Fruit fly (Drosophila melanogaster) whole organism, wandering third instar larva: Measurements from ENCODE around the gene Oatp26F.

Source experiments
- Abd-B ChIP-seq: fragments of >200 bp; optimal IDR thresholded peaks from 2 replicates; lab custom pipeline; 2017; ENCODE audit warnings: missing biosample characterization, missing genetic modification characterization
- CG32264 ChIP-seq: fragments of 200-800 bp; sonication (Bioruptor generic); optimal IDR thresholded peaks from 2 replicates; lab custom pipeline; 2016; ENCODE audit warnings: missing biosample characterization, missing genetic modification characterization
- CG9705 ChIP-seq: fragments of 200-800 bp; sonication (Bioruptor generic); optimal IDR thresholded peaks from 2 replicates; lab custom pipeline; 2018; ENCODE audit warnings: missing biosample characterization, mild to moderate bottlenecking, missing genetic modification characterization
- CrebA ChIP-seq: fragments of 200-800 bp; sonication (Bioruptor generic); optimal IDR thresholded peaks from 2 replicates; lab custom pipeline; 2016; ENCODE audit warnings: missing biosample characterization, mild to moderate bottlenecking, missing genetic modification characterization, borderline replicate concordance
- Dfd ChIP-seq: fragments of >200 bp; optimal IDR thresholded peaks from 2 replicates; lab custom pipeline; 2017; ENCODE audit warnings: missing biosample characterization, missing genetic modification characterization
- Dif ChIP-seq: fragments of 200-275, 200-300 bp; sonication (Bioruptor generic); optimal IDR thresholded peaks from 2 replicates; lab custom pipeline; 2018; ENCODE audit warnings: missing biosample characterization, missing genetic modification characterization; ENCODE audit not compliant: partially characterized antibody
- GATAd ChIP-seq: sonication (Bioruptor generic); optimal IDR thresholded peaks from 2 replicates; lab custom pipeline; 2016; ENCODE audit warnings: missing biosample characterization, missing genetic modification characterization
- HLH106 ChIP-seq: fragments of 200-800 bp; optimal IDR thresholded peaks from 3 replicates; lab custom pipeline; 2019; ENCODE audit warnings: missing biosample characterization, mild to moderate bottlenecking, missing genetic modification characterization, moderate library complexity
- Hnf4 ChIP-seq: fragments of 200-800 bp; sonication (Bioruptor generic); optimal IDR thresholded peaks from 2 replicates; lab custom pipeline; 2016; ENCODE audit warnings: missing biosample characterization, mild to moderate bottlenecking, missing genetic modification characterization
- Hr78 ChIP-seq: fragments of >200 bp; optimal IDR thresholded peaks from 2 replicates; lab custom pipeline; 2017; ENCODE audit warnings: missing biosample characterization, missing genetic modification characterization
- Hr83 ChIP-seq: fragments of 200-300 bp; sonication (Bioruptor generic); optimal IDR thresholded peaks from 2 replicates; lab custom pipeline; 2016; ENCODE audit warnings: missing biosample characterization, mild to moderate bottlenecking, missing genetic modification characterization, moderate library complexity; ENCODE audit not compliant: poor library complexity, severe bottlenecking
- Jra ChIP-seq: sonication (Bioruptor generic); optimal IDR thresholded peaks from 2 replicates; lab custom pipeline; 2016; ENCODE audit warnings: missing biosample characterization, missing genetic modification characterization
- Mio ChIP-seq: sonication (Bioruptor generic); optimal IDR thresholded peaks from 2 replicates; lab custom pipeline; 2016; ENCODE audit warnings: missing biosample characterization, missing genetic modification characterization
- Myc ChIP-seq: fragments of >200 bp; optimal IDR thresholded peaks from 2 replicates; lab custom pipeline; 2017
- N ChIP-seq: fragments of >200 bp; optimal IDR thresholded peaks from 2 replicates; lab custom pipeline; 2018; ENCODE audit warnings: missing biosample characterization, missing external identifiers, missing genetic modification characterization
- OdsH ChIP-seq: fragments of 200-800 bp; sonication (Bioruptor generic); optimal IDR thresholded peaks from 2 replicates; lab custom pipeline; 2016; ENCODE audit warnings: missing biosample characterization, mild to moderate bottlenecking, missing genetic modification characterization
- Rel ChIP-seq, 2 experiments: fragments of 200-800 bp; sonication (Bioruptor generic) in 1 of 2; optimal IDR thresholded peaks; 2 replicates in 1 of 2; 3 replicates in 1 of 2; lab custom pipeline; 2016 to 2019; ENCODE audit warnings: mild to moderate bottlenecking in 2 of 2, missing biosample characterization in 2 of 2, missing genetic modification characterization in 2 of 2, moderate library complexity in 1 of 2
- Sp1 ChIP-seq: fragments of 200-800 bp; sonication (Bioruptor generic); optimal IDR thresholded peaks from 3 replicates; lab custom pipeline; 2019; ENCODE audit warnings: missing biosample characterization, mild to moderate bottlenecking, missing genetic modification characterization, moderate library complexity
- Vsx2 ChIP-seq: fragments of 200-300, 225-300 bp; sonication (Bioruptor generic); optimal IDR thresholded peaks from 2 replicates; lab custom pipeline; 2018; ENCODE audit warnings: missing biosample characterization, missing genetic modification characterization; ENCODE audit not compliant: partially characterized antibody
- br ChIP-seq: fragments of 200-800 bp; sonication (Bioruptor generic); optimal IDR thresholded peaks from 2 replicates; lab custom pipeline; 2016; ENCODE audit warnings: missing biosample characterization, missing genetic modification characterization
- brk ChIP-seq: fragments of 200-800 bp; sonication (Bioruptor generic); optimal IDR thresholded peaks from 2 replicates; lab custom pipeline; 2016; ENCODE audit warnings: missing biosample characterization, mild to moderate bottlenecking, missing genetic modification characterization
- dmrt93B ChIP-seq: fragments of 200-800 bp; sonication (Bioruptor generic); optimal IDR thresholded peaks from 2 replicates; lab custom pipeline; 2018; ENCODE audit warnings: missing biosample characterization, mild to moderate bottlenecking, missing genetic modification characterization
- dsf ChIP-seq: sonication (Bioruptor generic); optimal IDR thresholded peaks from 2 replicates; lab custom pipeline; 2016; ENCODE audit warnings: missing biosample characterization, missing genetic modification characterization, borderline replicate concordance
- ey ChIP-seq: fragments of 200-800 bp; sonication (Bioruptor generic); optimal IDR thresholded peaks from 2 replicates; lab custom pipeline; 2016; ENCODE audit warnings: missing biosample characterization, missing genetic modification characterization
- foxo ChIP-seq, 2 experiments: fragments of 200-800 bp; sonication (Bioruptor generic); optimal IDR thresholded peaks; 2 replicates in 1 of 2; 3 replicates in 1 of 2; lab custom pipeline; 2016 to 2017; ENCODE audit warnings: missing biosample characterization in 2 of 2, missing genetic modification characterization in 2 of 2
- fru ChIP-seq: fragments of 200-800 bp; sonication (Bioruptor generic); optimal IDR thresholded peaks from 3 replicates; lab custom pipeline; 2016; ENCODE audit warnings: missing biosample characterization, mild to moderate bottlenecking, missing genetic modification characterization
- h ChIP-seq: fragments of 200-800 bp; sonication (Bioruptor generic); optimal IDR thresholded peaks from 3 replicates; lab custom pipeline; 2016; ENCODE audit warnings: missing biosample characterization, mild to moderate bottlenecking, missing genetic modification characterization
- jim ChIP-seq: fragments of 175-275, 200-325 bp; sonication (Bioruptor generic); optimal IDR thresholded peaks from 2 replicates; lab custom pipeline; 2016; ENCODE audit warnings: missing biosample characterization, mild to moderate bottlenecking, missing genetic modification characterization
- lola ChIP-seq: fragments of >200 bp; optimal IDR thresholded peaks from 2 replicates; lab custom pipeline; 2017; ENCODE audit warnings: missing biosample characterization, missing genetic modification characterization
- pan ChIP-seq: fragments of >200 bp; optimal IDR thresholded peaks from 2 replicates; lab custom pipeline; 2017
- psq ChIP-seq: fragments of 200-800 bp; sonication (Bioruptor generic); optimal IDR thresholded peaks from 3 replicates; lab custom pipeline; 2017; ENCODE audit warnings: missing biosample characterization, mild to moderate bottlenecking, missing genetic modification characterization, moderate library complexity
- rgr ChIP-seq: fragments of 200-800 bp; sonication (Bioruptor generic); optimal IDR thresholded peaks from 3 replicates; lab custom pipeline; 2016; ENCODE audit warnings: missing biosample characterization, mild to moderate bottlenecking, missing genetic modification characterization
- sage ChIP-seq: fragments of 200-800 bp; sonication (Bioruptor generic); optimal IDR thresholded peaks from 2 replicates; lab custom pipeline; 2016; ENCODE audit warnings: missing biosample characterization, mild to moderate bottlenecking, missing genetic modification characterization
- sv ChIP-seq: fragments of 200-800 bp; sonication (Bioruptor generic); optimal IDR thresholded peaks from 3 replicates; lab custom pipeline; 2016; ENCODE audit warnings: missing biosample characterization, missing genetic modification characterization
- tai ChIP-seq: sonication (Bioruptor generic); optimal IDR thresholded peaks from 2 replicates; lab custom pipeline; 2016; ENCODE audit warnings: missing biosample characterization, missing genetic modification characterization
- usp ChIP-seq: fragments of >200 bp; optimal IDR thresholded peaks from 2 replicates; lab custom pipeline; 2017; ENCODE audit warnings: missing biosample characterization, missing genetic modification characterization
- woc ChIP-seq: sonication (Bioruptor generic); optimal IDR thresholded peaks from 2 replicates; lab custom pipeline; 2016; ENCODE audit warnings: missing biosample characterization, mild to moderate bottlenecking, missing genetic modification characterization

Gene Oatp26F

dm6 chr2L:6649085-6649754 is 17.0 kb upstream of the Oatp26F start, which contains the start of the genes CG31635 and Tango1 (continued):
- no peak for TF ChIP-seq woc (GFP tag; lab: Kevin White, UChicago)
- TF ChIP-seq Abd-B (GFP tag; lab: Kevin White, UChicago), result peak; percentile 22
- peak; percentile 43 for TF ChIP-seq Hr83 (GFP tag; lab: Kevin White, UChicago)
- no peak for TF ChIP-seq jim (GFP tag; lab: Kevin White, UChicago)
- no peak for TF ChIP-seq sage (GFP tag; lab: Kevin White, UChicago)
- TF ChIP-seq fru (GFP tag; lab: Kevin White, UChicago), result no peak

DNA sequence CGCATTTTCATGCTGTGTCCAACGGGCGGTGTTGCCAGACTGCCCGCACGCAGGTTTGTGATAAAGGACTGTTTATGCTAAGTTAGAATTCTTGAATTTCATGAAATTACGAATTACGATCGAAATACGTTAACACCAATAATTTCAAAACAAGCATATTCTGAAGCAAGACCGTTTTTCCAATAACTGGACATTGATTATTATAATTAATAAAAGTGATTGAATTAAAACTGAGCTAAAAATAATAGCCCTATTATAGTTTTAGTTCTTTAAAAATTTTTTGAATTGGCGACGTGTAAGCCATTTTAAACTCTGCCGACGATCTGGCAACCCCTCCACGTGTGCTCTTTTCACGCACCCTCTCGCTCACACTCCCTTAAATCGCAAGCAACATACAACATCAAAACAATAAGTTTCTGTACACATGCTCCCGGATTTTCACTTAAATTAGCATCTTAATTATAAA is 16.0 kb upstream of the Oatp26F start:
- no peak for TF ChIP-seq dmrt93B (GFP tag; lab: Kevin White, UChicago)
- TF ChIP-seq br, result peak; percentile 93
- peak; percentile 55 for TF ChIP-seq GATAd (GFP tag; lab: Kevin White, UChicago)
- TF ChIP-seq Jra (GFP tag; lab: Kevin White, UChicago), result peak; percentile 57
- TF ChIP-seq fru (GFP tag; lab: Kevin White, UChicago), result peak; percentile 93
- TF ChIP-seq Hnf4 (GFP tag; lab: Kevin White, UChicago), result no peak
- peak; percentile 72 for TF ChIP-seq Rel (GFP tag; optimal IDR thresholded peaks at IDR 0.05; lab: Kevin White, UChicago)
- TF ChIP-seq Rel (tag; optimal IDR thresholded peaks at IDR 0.05; lab: Kevin White, UChicago), result peak; percentile 69
- TF ChIP-seq ey (GFP tag; lab: Kevin White, UChicago), result peak; percentile 90
- peak; percentile 72 for TF ChIP-seq CG32264 (GFP tag; lab: Kevin White, UChicago)
- TF ChIP-seq usp (GFP tag; lab: Kevin White, UChicago), result no peak
- TF ChIP-seq h (GFP tag; lab: Kevin White, UChicago), result peak; percentile 94
- TF ChIP-seq pan, result no peak
- TF ChIP-seq Myc, result no peak
- peak; percentile 42 for TF ChIP-seq dsf
- peak; percentile 86 for TF ChIP-seq woc (GFP tag; lab: Kevin White, UChicago)
- TF ChIP-seq psq, result peak; percentile 88
- peak; percentile 87 for TF ChIP-seq CG9705 (GFP tag; lab: Kevin White, UChicago)
- peak; percentile 92 for TF ChIP-seq OdsH (GFP tag; lab: Kevin White, UChicago)
- peak; percentile 90 for TF ChIP-seq Sp1 (GFP tag; lab: Kevin White, UChicago)
- TF ChIP-seq Mio (GFP tag; lab: Kevin White, UChicago), result peak; percentile 35
- no peak for TF ChIP-seq Dfd (GFP tag; lab: Kevin White, UChicago)
- peak; percentile 95 for TF ChIP-seq rgr (GFP tag; lab: Kevin White, UChicago)
- TF ChIP-seq foxo (GFP tag; optimal IDR thresholded peaks at IDR 0.05; lab: Kevin White, UChicago), result peak in 1 of 2 experiments; percentile 96
- TF ChIP-seq sv (GFP tag; lab: Kevin White, UChicago), result peak; percentile 95
- TF ChIP-seq HLH106 (tag; lab: Kevin White, UChicago), result peak; percentile 93

DNA sequence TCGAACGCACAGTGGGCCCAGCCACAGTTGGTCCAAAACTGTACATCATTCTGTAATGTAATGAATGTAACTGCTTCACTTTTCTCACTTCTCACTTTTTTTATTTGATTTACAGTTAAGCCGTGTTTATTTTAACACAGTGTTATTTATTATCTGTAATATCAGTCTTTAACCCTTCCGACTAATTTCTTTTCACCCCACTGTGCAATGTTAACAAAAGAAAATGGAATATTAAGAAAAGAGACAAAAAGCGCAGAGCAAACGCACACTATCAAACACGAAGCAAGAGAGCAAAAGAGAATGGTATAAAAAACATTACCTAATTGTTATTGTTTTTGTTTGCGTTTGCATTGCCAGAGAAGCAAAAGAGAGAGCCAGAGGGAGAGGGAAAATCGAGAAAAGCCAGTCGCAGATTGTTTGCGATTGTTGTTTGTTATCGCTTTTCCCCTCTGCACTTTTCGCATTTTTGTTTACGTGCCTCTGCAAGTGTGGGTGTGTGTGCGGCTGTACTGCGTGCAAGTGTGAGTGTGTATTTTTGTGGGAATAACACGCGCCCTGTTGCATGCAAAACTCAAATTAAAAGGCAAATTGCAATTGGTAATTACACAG is 15.0 kb upstream of the Oatp26F start:
- peak; percentile 64 for TF ChIP-seq dmrt93B (GFP tag; lab: Kevin White, UChicago)
- TF ChIP-seq CG32264 (GFP tag; lab: Kevin White, UChicago), result peak; percentile 85
- TF ChIP-seq h (GFP tag; lab: Kevin White, UChicago), result peak; percentile 93
- peak; percentile 76 for TF ChIP-seq woc (GFP tag; lab: Kevin White, UChicago)
- TF ChIP-seq Sp1 (GFP tag; lab: Kevin White, UChicago), result peak; percentile 85
- TF ChIP-seq Myc, result no peak
- no peak for TF ChIP-seq tai (GFP tag; lab: Kevin White, UChicago)
- peak; percentile 68 for TF ChIP-seq sage (GFP tag; lab: Kevin White, UChicago)
- no peak for TF ChIP-seq jim (GFP tag; lab: Kevin White, UChicago)
- TF ChIP-seq br, result peak; percentile 91
- TF ChIP-seq Hnf4 (GFP tag; lab: Kevin White, UChicago), result peak; percentile 88
- no peak for TF ChIP-seq usp (GFP tag; lab: Kevin White, UChicago)
- TF ChIP-seq CG9705 (GFP tag; lab: Kevin White, UChicago), result peak; percentile 40
- TF ChIP-seq brk (GFP tag; lab: Kevin White, UChicago), result peak; percentile 56
- no peak for TF ChIP-seq Hr83 (GFP tag; lab: Kevin White, UChicago)
- TF ChIP-seq sv (GFP tag; lab: Kevin White, UChicago), result peak; percentile 95
- TF ChIP-seq N (GFP tag; lab: Kevin White, UChicago), result no peak
- TF ChIP-seq CrebA, result no peak
- peak; percentile 42 to 93 for TF ChIP-seq foxo (GFP tag; optimal IDR thresholded peaks at IDR 0.05; lab: Kevin White, UChicago)
- peak; percentile 48 for TF ChIP-seq Jra (GFP tag; lab: Kevin White, UChicago)
- TF ChIP-seq lola (GFP tag; lab: Kevin White, UChicago), result no peak
- peak; percentile 88 for TF ChIP-seq OdsH (GFP tag; lab: Kevin White, UChicago)
- TF ChIP-seq Dfd (GFP tag; lab: Kevin White, UChicago), result no peak
- TF ChIP-seq Vsx2, result no peak
- TF ChIP-seq Abd-B (GFP tag; lab: Kevin White, UChicago), result no peak
- no peak for TF ChIP-seq pan
- TF ChIP-seq Rel (GFP tag; optimal IDR thresholded peaks at IDR 0.05; lab: Kevin White, UChicago), result no peak
- TF ChIP-seq Rel (tag; optimal IDR thresholded peaks at IDR 0.05; lab: Kevin White, UChicago), result peak; percentile 97
- TF ChIP-seq dsf, result peak; percentile 62
- peak; percentile 94 for TF ChIP-seq psq
- peak; percentile 93 for TF ChIP-seq fru (GFP tag; lab: Kevin White, UChicago)
- peak; percentile 93 for TF ChIP-seq rgr (GFP tag; lab: Kevin White, UChicago)
- TF ChIP-seq Mio (GFP tag; lab: Kevin White, UChicago), result no peak
- TF ChIP-seq GATAd (GFP tag; lab: Kevin White, UChicago), result peak; percentile 28
- TF ChIP-seq Hr78 (GFP tag; lab: Kevin White, UChicago), result no peak
- TF ChIP-seq ey (GFP tag; lab: Kevin White, UChicago), result peak; percentile 90
- TF ChIP-seq HLH106 (tag; lab: Kevin White, UChicago), result peak; percentile 81
- TF ChIP-seq Dif (GFP tag; lab: Kevin White, UChicago), result no peak
